Worm (Caenorhabditis elegans): ENCODE data around the gene F56A8.9.
"Not testable (repeated sequence)": the region's sequence is repeated elsewhere in the genome, so short reads cannot be mapped to it uniquely, and the experiment has no call there.

F56A8.9 gene

ce11 chrIII:13254178-13254725 is at the start of gene F56A8.9:
F56A8.9 (plus strand) TSS chrIII:13254675.
- TF ChIP-seq dao-5 (tag; optimal IDR thresholded peaks at IDR 0.05) = no peak
- no peak for TF ChIP-seq him-1 (tag; optimal IDR thresholded peaks at IDR 0.05)
- TF ChIP-seq W03F9.2 (tag; optimal IDR thresholded peaks at IDR 0.05) = no peak

- TF ChIP-seq W03F9.2 (tag; optimal IDR thresholded peaks at IDR 0.05) (no peak), him-1 (tag; optimal IDR thresholded peaks at IDR 0.05) (no peak), dao-5 (tag; optimal IDR thresholded peaks at IDR 0.05) (no peak)
Observed at ce11 chrIII:13204682-13205081, 49.8 kb upstream of the F56A8.9 start, which contains the start of gene Y39E4B.11. Y39E4B.11 (plus strand) TSS chrIII:13204982.

ce11 chrIII:13208978-13209377 is 45.5 kb upstream of the F56A8.9 start:
- no peak for TF ChIP-seq him-1 (tag; optimal IDR thresholded peaks at IDR 0.05)
- no peak for TF ChIP-seq dao-5 (tag; optimal IDR thresholded peaks at IDR 0.05)

- no peak for TF ChIP-seq W03F9.2 (tag; optimal IDR thresholded peaks at IDR 0.05)
- no peak for TF ChIP-seq dao-5 (tag; optimal IDR thresholded peaks at IDR 0.05)
- TF ChIP-seq him-1 (tag; optimal IDR thresholded peaks at IDR 0.05) = no peak
Observed at ce11 chrIII:13212366-13212765, 42.1 kb upstream of the F56A8.9 start, which contains the start of gene tsp-3. tsp-3 (plus strand) TSS chrIII:13212666.

ce11 chrIII:13213111-13213510 is 41.4 kb upstream of the F56A8.9 start:
- no peak for TF ChIP-seq dao-5 (tag; optimal IDR thresholded peaks at IDR 0.05)
- TF ChIP-seq him-1 (tag; optimal IDR thresholded peaks at IDR 0.05) = no peak
- no peak for TF ChIP-seq W03F9.2 (tag; optimal IDR thresholded peaks at IDR 0.05)

ce11 chrIII:13215682-13216081 is 38.8 kb upstream of the F56A8.9 start:
- TF ChIP-seq W03F9.2 (tag; optimal IDR thresholded peaks at IDR 0.05) (no peak), dao-5 (tag; optimal IDR thresholded peaks at IDR 0.05) (no peak), him-1 (tag; optimal IDR thresholded peaks at IDR 0.05) (no peak)

- TF ChIP-seq him-1 (tag; optimal IDR thresholded peaks at IDR 0.05) (no peak), W03F9.2 (tag; optimal IDR thresholded peaks at IDR 0.05) (no peak), dao-5 (tag; optimal IDR thresholded peaks at IDR 0.05) (no peak)
Observed at ce11 chrIII:13216488-13217016, 37.9 kb upstream of the F56A8.9 start.

- TF ChIP-seq him-1 (tag; optimal IDR thresholded peaks at IDR 0.05) = no peak
- TF ChIP-seq W03F9.2 (tag; optimal IDR thresholded peaks at IDR 0.05) = no peak
- no peak for TF ChIP-seq dao-5 (tag; optimal IDR thresholded peaks at IDR 0.05)
Observed at ce11 chrIII:13222772-13223171, 31.7 kb upstream of the F56A8.9 start, which contains the start of gene Y43F4A.1. Y43F4A.1 (plus strand) TSS chrIII:13223072.

- TF ChIP-seq W03F9.2 (tag; optimal IDR thresholded peaks at IDR 0.05) (no peak), him-1 (tag; optimal IDR thresholded peaks at IDR 0.05) (no peak), dao-5 (tag; optimal IDR thresholded peaks at IDR 0.05) (peak; percentile 16)
Observed at ce11 chrIII:13224395-13224794, 30.1 kb upstream of the F56A8.9 start.

- no peak for TF ChIP-seq dao-5 (tag; optimal IDR thresholded peaks at IDR 0.05)
- no peak for TF ChIP-seq W03F9.2 (tag; optimal IDR thresholded peaks at IDR 0.05)
- no peak for TF ChIP-seq him-1 (tag; optimal IDR thresholded peaks at IDR 0.05)
Observed at ce11 chrIII:13225019-13225418, 29.5 kb upstream of the F56A8.9 start.

- TF ChIP-seq him-1, W03F9.2, dao-5 (tag; optimal IDR thresholded peaks at IDR 0.05): not testable (repeated sequence)
Observed at ce11 chrIII:13245281-13245680, 9.2 kb upstream of the F56A8.9 start, which contains the start of gene Y43F4A.4. Y43F4A.4 (plus strand) TSS chrIII:13245581.

ce11 chrIII:13246265-13246664 is 8.2 kb upstream of the F56A8.9 start, which contains the start of gene anoh-1:
anoh-1 (plus strand) TSS chrIII:13246565.
- TF ChIP-seq him-1 (tag; optimal IDR thresholded peaks at IDR 0.05) (no peak), dao-5 (tag; optimal IDR thresholded peaks at IDR 0.05) (no peak), W03F9.2 (tag; optimal IDR thresholded peaks at IDR 0.05) (no peak)

- TF ChIP-seq him-1 (tag; optimal IDR thresholded peaks at IDR 0.05) = no peak
- TF ChIP-seq W03F9.2 (tag; optimal IDR thresholded peaks at IDR 0.05) = peak; percentile 39
Observed at ce11 chrIII:13256438-13256928, 2.0 kb downstream of the F56A8.9 start, which contains the start of gene F56A8.3. F56A8.3 (plus strand) TSS chrIII:13256878.

- no peak for TF ChIP-seq W03F9.2 (tag; optimal IDR thresholded peaks at IDR 0.05)
- TF ChIP-seq dao-5 (tag; optimal IDR thresholded peaks at IDR 0.05) = no peak
- TF ChIP-seq him-1 (tag; optimal IDR thresholded peaks at IDR 0.05) = no peak
Observed at ce11 chrIII:13258163-13258562, 3.7 kb downstream of the F56A8.9 start.
